Worm (Caenorhabditis elegans) whole organism, L1 larva: ENCODE data around the gene acl-2.

Experiments used
- aly-2 ChIP-seq: fragments of 150-350 bp; optimal IDR thresholded peaks from 2 replicates; lab custom pipeline; 2014; ENCODE audit warnings: missing biosample characterization, missing genetic modification characterization
- elt-2 ChIP-seq: sonication (generic microtip); optimal IDR thresholded peaks from 2 replicates; lab custom pipeline; 2016; ENCODE audit warnings: missing genetic modification characterization, mild to moderate bottlenecking, inconsistent platforms, missing compliant biosample characterization, missing genetic modification reagents
- sptf-1 ChIP-seq: fragments of 150-350 bp; optimal IDR thresholded peaks from 2 replicates; lab custom pipeline; 2014; ENCODE audit warnings: missing biosample characterization, missing genetic modification characterization
- unc-62 ChIP-seq: fragments of 150-350 bp; optimal IDR thresholded peaks from 2 replicates; lab custom pipeline; 2014; ENCODE audit warnings: missing biosample characterization, missing genetic modification reagents, missing genetic modification characterization
- vab-15 ChIP-seq: sonication (generic microtip); optimal IDR thresholded peaks from 2 replicates; lab custom pipeline; 2017; ENCODE audit warnings: missing genotype, mild to moderate bottlenecking, missing genetic modification characterization, missing compliant biosample characterization
- zip-4 ChIP-seq: fragments of 200-800 bp; sonication (Bioruptor generic); optimal IDR thresholded peaks from 2 replicates; lab custom pipeline; 2018; ENCODE audit warnings: mild to moderate bottlenecking, missing genetic modification characterization, moderate library complexity, missing compliant biosample characterization

- TF ChIP-seq zip-4 (GFP tag; lab: Kevin White, UChicago) (no peak), vab-15 (tag; lab: Kevin White, UChicago) (no peak), aly-2 (tag; lab: Kevin White, UChicago) (no peak), elt-2 (tag; lab: Kevin White, UChicago) (no peak), unc-62 (GFP tag; lab: Kevin White, UChicago) (no peak), sptf-1 (no peak)
Observed at ce11 chrV:10030992-10031383, at the start of gene acl-2.
